Worm (Caenorhabditis elegans): ENCODE data around the gene F31F7.2.

The F31F7.2 gene

ce11 chrV:6240735-6241134 lies 29.9 kb upstream of the F31F7.2 start (continued):
- TF ChIP-seq fos-1 (tag; optimal IDR thresholded peaks at IDR 0.05): no peak
- no peak for TF ChIP-seq saeg-2 (GFP tag; IDR thresholded peaks at IDR 0.05)
- TF ChIP-seq hlh-11 (tag; optimal IDR thresholded peaks at IDR 0.05): peak; percentile 83
- TF ChIP-seq tra-1 (GFP tag; IDR thresholded peaks at IDR 0.05): peak; percentile 35; the same call in 1 of the 2 replicates
- no peak for TF ChIP-seq Y5F2A.4 (GFP tag; optimal IDR thresholded peaks at IDR 0.05)
- TF ChIP-seq lin-15B (tag; optimal IDR thresholded peaks at IDR 0.05): no peak
- no peak for TF ChIP-seq ceh-32 (tag; optimal IDR thresholded peaks at IDR 0.05; ENCODE audit: poor library complexity)
- TF ChIP-seq T26A8.4 (GFP tag; IDR thresholded peaks at IDR 0.05): peak; percentile 37; the same call in 1 of the 2 replicates
- TF ChIP-seq mep-1 (tag; optimal IDR thresholded peaks at IDR 0.05): peak; percentile 26
- TF ChIP-seq nhr-102 (tag; optimal IDR thresholded peaks at IDR 0.05): peak; percentile 28
- TF ChIP-seq T20F7.1 (GFP tag; optimal IDR thresholded peaks at IDR 0.05): no peak
- peak; percentile 22 for TF ChIP-seq gei-8 (GFP tag; optimal IDR thresholded peaks at IDR 0.05)
- no peak for TF ChIP-seq nhr-41 (GFP tag; IDR thresholded peaks at IDR 0.05)
- TF ChIP-seq hif-1 (tag; optimal IDR thresholded peaks at IDR 0.05): peak in 1 of 2 experiments; percentile 50
- no peak for TF ChIP-seq nhr-111 (GFP tag; optimal IDR thresholded peaks at IDR 0.05)
- peak in 1 of 2 experiments; percentile 78 for TF ChIP-seq mdl-1 (tag; optimal IDR thresholded peaks at IDR 0.05)
- TF ChIP-seq nhr-10 (tag; optimal IDR thresholded peaks at IDR 0.05): no peak
- TF ChIP-seq spr-1 (tag; optimal IDR thresholded peaks at IDR 0.05): no peak
- TF ChIP-seq mes-2 (tag; optimal IDR thresholded peaks at IDR 0.05; ENCODE audit: poor library complexity, severe bottlenecking): peak; percentile 11
- peak; percentile 97 for TF ChIP-seq dmd-6 (GFP tag; IDR thresholded peaks at IDR 0.05)
- TF ChIP-seq ceh-44 (GFP tag; IDR thresholded peaks at IDR 0.05): no peak
- TF ChIP-seq egl-43 (GFP tag; IDR thresholded peaks at IDR 0.05): no peak
- TF ChIP-seq cey-2 (tag; optimal IDR thresholded peaks at IDR 0.05; ENCODE audit: borderline replicate concordance, insufficient read depth): no peak
- peak; percentile 70 for TF ChIP-seq hlh-30 (tag; optimal IDR thresholded peaks at IDR 0.05; ENCODE audit: insufficient read depth)
- TF ChIP-seq zfp-3 (GFP tag; conservative IDR thresholded peaks at IDR 0.05): no peak
- TF ChIP-seq jun-1 (tag; optimal IDR thresholded peaks at IDR 0.05): no peak
- TF ChIP-seq lin-1 (GFP tag; IDR thresholded peaks at IDR 0.05): no peak
- peak; percentile 73 for TF ChIP-seq nhr-77 (tag; optimal IDR thresholded peaks at IDR 0.05)
- no peak for TF ChIP-seq nhr-76 (tag; optimal IDR thresholded peaks at IDR 0.05)
- peak; percentile 76 for TF ChIP-seq dve-1 (tag; optimal IDR thresholded peaks at IDR 0.05; ENCODE audit: insufficient read depth)
- TF ChIP-seq ztf-7 (tag; optimal IDR thresholded peaks at IDR 0.05): no peak
- peak; percentile 63; the same call in 1 of the 2 replicates for TF ChIP-seq pha-4 (GFP tag; IDR thresholded peaks at IDR 0.05)
- peak; percentile 78 for TF ChIP-seq pha-4 (tag; optimal IDR thresholded peaks at IDR 0.05)
- TF ChIP-seq nhr-28 (tag; optimal IDR thresholded peaks at IDR 0.05): peak; percentile 46

DNA sequence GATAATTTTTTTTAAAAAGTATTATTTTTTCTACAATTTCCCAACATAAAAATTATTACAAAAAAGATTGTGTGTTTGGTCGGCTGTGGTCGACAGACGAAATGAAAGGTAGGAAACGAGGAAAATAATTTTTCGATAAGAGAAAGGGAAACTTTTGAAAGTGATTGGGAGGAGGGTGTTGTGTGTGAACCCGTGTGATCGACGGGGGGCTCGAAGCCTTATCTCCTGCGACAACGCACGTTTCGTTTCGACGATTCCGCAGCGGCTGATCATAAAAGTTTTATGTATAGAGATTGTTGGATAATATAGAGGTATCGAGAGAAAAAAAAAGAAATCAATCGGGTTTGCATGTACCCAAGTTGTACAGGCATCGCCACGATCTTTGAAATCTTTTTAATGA lies 27.4 kb upstream of the F31F7.2 start:
- no peak for TF ChIP-seq sdz-12 (GFP tag; optimal IDR thresholded peaks at IDR 0.05)
- no peak; the same call in 1 of the 2 replicates for TF ChIP-seq set-16 (GFP tag; IDR thresholded peaks at IDR 0.05)
- TF ChIP-seq nhr-48 (tag; optimal IDR thresholded peaks at IDR 0.05): peak; percentile 98
- TF ChIP-seq lin-1 (GFP tag; IDR thresholded peaks at IDR 0.05): peak; percentile 85
- no peak for TF ChIP-seq F10B5.3 (tag; optimal IDR thresholded peaks at IDR 0.05)
- no peak for TF ChIP-seq D1046.2 (GFP tag; IDR thresholded peaks at IDR 0.05)
- no peak for TF ChIP-seq T20F7.1 (GFP tag; optimal IDR thresholded peaks at IDR 0.05)
- TF ChIP-seq lin-13 (GFP tag; optimal IDR thresholded peaks at IDR 0.05): no peak
- no peak for TF ChIP-seq dmd-9 (GFP tag; IDR thresholded peaks at IDR 0.05)
- TF ChIP-seq ces-1 (GFP tag; optimal IDR thresholded peaks at IDR 0.05): no peak
- TF ChIP-seq F44E2.7 (GFP tag; IDR thresholded peaks at IDR 0.05): no peak
- no peak for TF ChIP-seq spr-1 (tag; optimal IDR thresholded peaks at IDR 0.05)
- no peak for TF ChIP-seq zfp-3 (GFP tag; conservative IDR thresholded peaks at IDR 0.05)
- TF ChIP-seq skn-1 (tag; optimal IDR thresholded peaks at IDR 0.05): no peak
- TF ChIP-seq mep-1 (tag; optimal IDR thresholded peaks at IDR 0.05): peak; percentile 19
- no peak for TF ChIP-seq ceh-44 (GFP tag; IDR thresholded peaks at IDR 0.05)
- TF ChIP-seq nhr-76 (tag; optimal IDR thresholded peaks at IDR 0.05): no peak
- TF ChIP-seq nhr-6 (tag; optimal IDR thresholded peaks at IDR 0.05): no peak
- no peak for TF ChIP-seq aha-1 (tag)
- TF ChIP-seq fos-1 (tag; optimal IDR thresholded peaks at IDR 0.05): no peak
- TF ChIP-seq daf-19 (GFP tag; conservative IDR thresholded peaks at IDR 0.05): no peak
- peak; percentile 36 for TF ChIP-seq pqm-1 (tag; optimal IDR thresholded peaks at IDR 0.05)
- TF ChIP-seq daf-16 (GFP tag; optimal IDR thresholded peaks at IDR 0.05): peak in 1 of 2 experiments; percentile 37
- peak; percentile 89 for TF ChIP-seq daf-16 (tag; optimal IDR thresholded peaks at IDR 0.05)
- no peak for TF ChIP-seq aly-2 (tag; optimal IDR thresholded peaks at IDR 0.05)
